Worm (Caenorhabditis elegans): ENCODE results near the gene F25H8.2.

The F25H8.2 gene

ce11 chrIV:9977602-9978172, 45.7 kb downstream of the F25H8.2 start, which contains the start of gene dhp-2 (continued):
- TF ChIP-seq sox-4 (tag; optimal IDR thresholded peaks at IDR 0.05) (no peak), nhr-11 (tag; optimal IDR thresholded peaks at IDR 0.05) (no peak), ceh-22 (tag; optimal IDR thresholded peaks at IDR 0.05) (no peak)

ce11 chrIV:9982226-9982794, 50.3 kb downstream of the F25H8.2 start, which contains the start of gene rrp-1:
rrp-1 (minus strand) TSS chrIV:9982276.
- TF ChIP-seq ahr-1 (tag; optimal IDR thresholded peaks at IDR 0.05) (no peak), ama-1 (optimal IDR thresholded peaks at IDR 0.05) (no peak), nhr-11 (tag; optimal IDR thresholded peaks at IDR 0.05) (no peak), ztf-16 (tag; optimal IDR thresholded peaks at IDR 0.05) (no peak), F13H6.1 (tag; optimal IDR thresholded peaks at IDR 0.05) (no peak), eyg-1 (tag; optimal IDR thresholded peaks at IDR 0.05) (no peak), fax-1 (tag; optimal IDR thresholded peaks at IDR 0.05) (no peak), elt-2 (tag; optimal IDR thresholded peaks at IDR 0.05) (no peak), pha-4 (tag; optimal IDR thresholded peaks at IDR 0.05) (no peak), ceh-34 (tag; optimal IDR thresholded peaks at IDR 0.05) (no peak), fkh-6 (tag; optimal IDR thresholded peaks at IDR 0.05) (no peak), nhr-232 (tag; optimal IDR thresholded peaks at IDR 0.05) (no peak), tbx-2 (tag; optimal IDR thresholded peaks at IDR 0.05) (no peak), pax-1 (tag; optimal IDR thresholded peaks at IDR 0.05) (no peak), fkh-10 (GFP tag; optimal IDR thresholded peaks at IDR 0.05) (no peak), dmd-4 (tag; optimal IDR thresholded peaks at IDR 0.05; ENCODE audit: borderline replicate concordance) (no peak)

DNA sequence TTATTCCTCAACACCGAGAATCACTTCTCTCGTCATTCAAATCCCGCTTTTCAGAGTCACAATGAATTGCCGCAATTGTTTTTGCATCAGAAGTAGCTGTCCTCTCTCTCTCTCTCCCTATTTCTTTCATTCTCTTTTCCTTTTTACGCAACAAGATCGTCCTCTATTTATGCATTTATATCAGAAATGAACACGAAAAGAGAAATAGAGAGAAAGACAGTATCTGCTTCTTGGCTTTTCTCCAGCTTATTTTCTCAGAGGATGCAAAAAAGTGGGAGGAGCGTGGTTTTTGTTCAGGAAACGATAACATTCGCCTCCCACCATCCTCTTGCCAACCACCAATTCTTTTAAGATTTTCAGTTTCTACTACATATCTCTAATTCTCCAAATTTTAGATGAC, 50.9 kb downstream of the F25H8.2 start, which contains the start of gene mam-2:
TSS of gene mam-2 (plus strand) at position 301 of the 400 bp plus-strand sequence.
- TF ChIP-seq Y22D7AL.16 (tag; optimal IDR thresholded peaks at IDR 0.05) (no peak), tbx-2 (tag; optimal IDR thresholded peaks at IDR 0.05) (no peak), K09A11.1 (tag; optimal IDR thresholded peaks at IDR 0.05; ENCODE audit: insufficient read depth) (no peak), tbx-7 (tag; optimal IDR thresholded peaks at IDR 0.05) (no peak), ceh-19 (GFP tag; optimal IDR thresholded peaks at IDR 0.05) (no peak), F13H6.1 (tag; optimal IDR thresholded peaks at IDR 0.05) (no peak)

Measured in whole organism, late embryonic.